1 worm cellular context compared by ENCODE assay signal in the genomic region with DNA sequence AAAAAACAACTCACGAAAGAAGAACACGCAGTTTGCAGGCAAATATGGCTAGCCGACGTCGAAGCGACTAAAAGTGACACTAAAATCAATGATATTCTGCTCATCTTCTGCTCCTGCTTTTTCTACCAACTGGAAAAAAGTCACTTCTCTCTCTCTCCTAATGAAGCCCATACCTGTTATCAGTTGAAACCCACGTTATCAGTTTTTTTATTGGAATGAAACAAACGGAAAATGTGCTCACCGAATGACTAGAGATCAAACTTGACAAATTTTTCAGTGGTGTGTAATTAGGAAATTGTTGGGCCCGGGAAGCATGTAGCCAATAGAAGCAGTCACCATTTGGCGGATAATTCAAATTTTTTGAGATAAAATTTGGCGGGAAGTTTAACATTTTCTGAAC.
TF ChIP-seq lines count a peak whose summit lies in the region.

TSS of gene C24B9.3 (minus strand) at position 171 of the 400 bp plus-strand sequence.

TF ChIP-seq in whole organism, L2 larva, 48 proteins besides CTCF, POLR2A, EP300 and RAD21 (continued from another document):
- TF ChIP-seq elt-3 (tag; optimal IDR thresholded peaks at IDR 0.05; lab: Kevin White, UChicago): no peak
- peak; percentile 8 for TF ChIP-seq crh-2 (tag; optimal IDR thresholded peaks at IDR 0.05; lab: Kevin White, UChicago)
- TF ChIP-seq mbf-1 (tag; optimal IDR thresholded peaks at IDR 0.05; lab: Kevin White, UChicago): no peak
- no peak for TF ChIP-seq lin-11 (tag; optimal IDR thresholded peaks at IDR 0.05; lab: Kevin White, UChicago)
- TF ChIP-seq elt-1 (tag; optimal IDR thresholded peaks at IDR 0.05; lab: Kevin White, UChicago): no peak
- no peak for TF ChIP-seq aly-2 (tag; optimal IDR thresholded peaks at IDR 0.05; lab: Kevin White, UChicago)
- TF ChIP-seq blmp-1 (tag; optimal IDR thresholded peaks at IDR 0.05; lab: Kevin White, UChicago; ENCODE audit: insufficient read depth): no peak
- TF ChIP-seq nhr-12 (tag; optimal IDR thresholded peaks at IDR 0.05; lab: Kevin White, UChicago): no peak
- TF ChIP-seq unc-39 (tag; optimal IDR thresholded peaks at IDR 0.05; lab: Kevin White, UChicago): no peak
- no peak for TF ChIP-seq ZK546.5 (tag; optimal IDR thresholded peaks at IDR 0.05; lab: Kevin White, UChicago)
- TF ChIP-seq unc-62 (GFP tag; optimal IDR thresholded peaks at IDR 0.05; lab: Kevin White, UChicago): no peak
- TF ChIP-seq gmeb-1 (tag; optimal IDR thresholded peaks at IDR 0.05; lab: Kevin White, UChicago): peak; percentile 5
- TF ChIP-seq skn-1 (tag; optimal IDR thresholded peaks at IDR 0.05; lab: Kevin White, UChicago): no peak
- TF ChIP-seq lsy-2 (tag; optimal IDR thresholded peaks at IDR 0.05; lab: Kevin White, UChicago): no peak
- no peak for TF ChIP-seq nhr-21 (tag; optimal IDR thresholded peaks at IDR 0.05; lab: Kevin White, UChicago)
- TF ChIP-seq Y55F3AM.14 (GFP tag; optimal IDR thresholded peaks at IDR 0.05; lab: Kevin White, UChicago): no peak
- peak; percentile 39 for TF ChIP-seq sma-9 (GFP tag; optimal IDR thresholded peaks at IDR 0.05; lab: Kevin White, UChicago)
- TF ChIP-seq sma-9 (tag; optimal IDR thresholded peaks at IDR 0.05; lab: Kevin White, UChicago): no peak
- TF ChIP-seq ceh-16 (tag; optimal IDR thresholded peaks at IDR 0.05; lab: Kevin White, UChicago): no peak
